Fruit fly (Drosophila melanogaster): Measurements from ENCODE around the gene Xrcc2.

The Xrcc2 gene

DNA sequence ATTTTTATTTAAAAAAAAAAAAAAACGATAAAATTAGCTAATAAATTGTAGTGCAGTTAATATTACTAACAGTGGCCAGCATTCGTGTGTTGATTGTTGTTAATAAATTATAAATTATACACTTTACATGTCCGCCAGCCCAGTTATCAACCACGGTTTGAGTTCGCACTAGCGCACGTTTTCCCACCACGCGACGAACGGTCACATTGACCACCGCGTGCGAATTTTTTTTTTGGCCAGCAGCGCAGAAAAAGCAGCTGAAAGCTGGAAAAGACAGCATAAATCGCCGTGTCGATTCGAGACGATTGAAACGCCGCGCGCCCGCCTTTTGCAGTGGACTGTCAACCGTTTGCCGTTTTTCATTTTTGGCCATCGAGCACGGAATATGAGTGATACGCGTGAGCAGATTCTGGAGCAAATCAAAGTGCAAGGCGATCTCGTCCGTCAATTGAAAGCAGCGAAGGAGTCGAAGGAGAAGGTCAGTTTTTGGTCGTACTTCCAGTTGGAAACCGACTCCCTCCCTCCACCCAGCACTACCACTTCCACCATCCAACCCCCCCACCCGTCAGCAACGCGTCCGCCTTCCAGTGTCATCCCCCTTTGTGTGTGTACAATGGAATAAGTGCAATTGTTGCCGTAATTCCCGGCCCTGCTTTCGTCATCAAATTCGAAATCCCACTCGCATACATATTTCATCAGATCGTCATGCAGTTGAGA lies 15.4 kb downstream of the Xrcc2 start, which contains the start of the genes Bx and HisRS (continued):
- no peak for TF ChIP-seq GATAe (GFP tag; conservative IDR thresholded peaks at IDR 0.05)
- peak; percentile 6 for TF ChIP-seq pfk (GFP tag; optimal IDR thresholded peaks at IDR 0.05)
- TF ChIP-seq Fer1 (GFP tag; optimal IDR thresholded peaks at IDR 0.05): peak; percentile 24
- TF ChIP-seq CG11093 (GFP tag; IDR thresholded peaks at IDR 0.05): no peak
- no peak for TF ChIP-seq CG12391 (tag; optimal IDR thresholded peaks at IDR 0.05)
- TF ChIP-seq Lpt (GFP tag; optimal IDR thresholded peaks at IDR 0.05): no peak
- TF ChIP-seq CG17802 (tag; optimal IDR thresholded peaks at IDR 0.05): no peak
- no peak for TF ChIP-seq ATbp (GFP tag; optimal IDR thresholded peaks at IDR 0.05)
- no peak for TF ChIP-seq peb (GFP tag; IDR thresholded peaks at IDR 0.05)
- peak; percentile 38 for TF ChIP-seq ftz-f1 (GFP tag; optimal IDR thresholded peaks at IDR 0.05)
- TF ChIP-seq CG2889 (GFP tag; IDR thresholded peaks at IDR 0.05): no peak
- TF ChIP-seq z (GFP tag; IDR thresholded peaks at IDR 0.05): no peak
- no peak for TF ChIP-seq CG4328 (GFP tag; optimal IDR thresholded peaks at IDR 0.05)
- TF ChIP-seq fru (optimal IDR thresholded peaks at IDR 0.05): no peak
- TF ChIP-seq lmd (GFP tag; IDR thresholded peaks at IDR 0.05): no peak
- TF ChIP-seq sqz (GFP tag; optimal IDR thresholded peaks at IDR 0.05): peak; percentile 94
- TF ChIP-seq ro (GFP tag; IDR thresholded peaks at IDR 0.05): no peak
- TF ChIP-seq chm (GFP tag; IDR thresholded peaks at IDR 0.05): no peak
- TF ChIP-seq CG31388 (GFP tag; optimal IDR thresholded peaks at IDR 0.05): no peak
- TF ChIP-seq inv (GFP tag; IDR thresholded peaks at IDR 0.05; ENCODE audit: partially characterized antibody): 0 out of 2 replicates have a peak, but pooled peaks have one; percentile 8
- no peak for TF ChIP-seq CG4282 (GFP tag; optimal IDR thresholded peaks at IDR 0.05)
- TF ChIP-seq pita (GFP tag; optimal IDR thresholded peaks at IDR 0.05): peak; percentile 77
- 0 out of 3 replicates have a peak, but pooled peaks have one; percentile 23 for TF ChIP-seq row (GFP tag; IDR thresholded peaks at IDR 0.05)
- no peak for TF ChIP-seq CG18599 (GFP tag; optimal IDR thresholded peaks at IDR 0.05)
- no peak for TF ChIP-seq CG10274 (GFP tag; optimal IDR thresholded peaks at IDR 0.05)
- no peak for TF ChIP-seq CG33557 (GFP tag; optimal IDR thresholded peaks at IDR 0.05)
- no peak for TF ChIP-seq CG7556 (GFP tag; optimal IDR thresholded peaks at IDR 0.05)
- no peak for TF ChIP-seq schlank (tag; optimal IDR thresholded peaks at IDR 0.05)
- no peak for TF ChIP-seq Ssrp (tag; optimal IDR thresholded peaks at IDR 0.05)
- TF ChIP-seq CG8388 (GFP tag; optimal IDR thresholded peaks at IDR 0.05): no peak
- TF ChIP-seq esg (GFP tag; conservative IDR thresholded peaks at IDR 0.05): no peak
- no peak for TF ChIP-seq CG8290 (GFP tag; optimal IDR thresholded peaks at IDR 0.05)
- peak in 1 of 2 experiments; percentile 61 for TF ChIP-seq CG8290 (tag; optimal IDR thresholded peaks at IDR 0.05)
- no peak for TF ChIP-seq ap (GFP tag; IDR thresholded peaks at IDR 0.05)
- TF ChIP-seq Sry-β (GFP tag; optimal IDR thresholded peaks at IDR 0.05): no peak
- TF ChIP-seq CG10543 (GFP tag; optimal IDR thresholded peaks at IDR 0.05): no peak
- TF ChIP-seq CG32767 (GFP tag; IDR thresholded peaks at IDR 0.05): no peak
- no peak for TF ChIP-seq grau (tag; optimal IDR thresholded peaks at IDR 0.05)
- TF ChIP-seq CG2678 (tag; optimal IDR thresholded peaks at IDR 0.05): no peak
- no peak for TF ChIP-seq ranshi (GFP tag; IDR thresholded peaks at IDR 0.05)
- no peak for TF ChIP-seq CG8765 (GFP tag; IDR thresholded peaks at IDR 0.05)
- no peak for TF ChIP-seq dysf (GFP tag; IDR thresholded peaks at IDR 0.05)
- TF ChIP-seq CG31441 (GFP tag; IDR thresholded peaks at IDR 0.05): no peak
- TF ChIP-seq CG3838 (GFP tag; optimal IDR thresholded peaks at IDR 0.05): no peak
- no peak for TF ChIP-seq D19B (GFP tag; optimal IDR thresholded peaks at IDR 0.05)
- TF ChIP-seq shn (GFP tag; optimal IDR thresholded peaks at IDR 0.05): no peak
- TF ChIP-seq hkb (optimal IDR thresholded peaks at IDR 0.05): no peak
- TF ChIP-seq hkb (GFP tag; IDR thresholded peaks at IDR 0.05): 0 out of 2 replicates have a peak, but pooled peaks have one; percentile 26
- TF ChIP-seq Tbp (GFP tag; optimal IDR thresholded peaks at IDR 0.05): no peak
- TF ChIP-seq HLHmδ (GFP tag; optimal IDR thresholded peaks at IDR 0.05): no peak
- TF ChIP-seq Sox100B (GFP tag; optimal IDR thresholded peaks at IDR 0.05): no peak
- TF ChIP-seq nom (GFP tag; optimal IDR thresholded peaks at IDR 0.05): no peak

Measured in whole organism, embryonic.